Worm (Caenorhabditis elegans) whole organism, L4 larva: ENCODE results near the gene C49C8.3.

Source experiments
- ceh-82 ChIP-seq: sonication (generic microtip); optimal IDR thresholded peaks from 2 replicates; lab custom pipeline; 2017; ENCODE audit warnings: missing biosample characterization, missing genetic modification characterization
- ces-1 ChIP-seq: fragments of 150-350 bp; sonication (generic microtip); optimal IDR thresholded peaks from 4 replicates; lab custom pipeline; 2014; ENCODE audit warnings: missing biosample characterization, missing genetic modification reagents, missing genetic modification characterization
- daf-12 ChIP-seq: fragments of 150-350 bp; optimal IDR thresholded peaks from 2 replicates; lab custom pipeline; 2014; ENCODE audit warnings: missing biosample characterization, missing genetic modification reagents, missing genetic modification characterization
- dmd-9 ChIP-seq: fragments of 200-800 bp; sonication (Bioruptor generic); IDR thresholded peaks from 2 replicates; pipeline ENCODE4 v1.3.6; 2022; ENCODE audit warnings: missing genetic modification reagents, missing genetic modification characterization, missing compliant biosample characterization
- dpl-1 ChIP-seq: fragments of 150-350 bp; optimal IDR thresholded peaks from 2 replicates; lab custom pipeline; 2014; ENCODE audit warnings: missing biosample characterization, missing genetic modification reagents, missing genetic modification characterization
- egl-27 ChIP-seq: sonication (generic microtip); optimal IDR thresholded peaks from 3 replicates; lab custom pipeline; 2017; ENCODE audit warnings: missing biosample characterization, missing genetic modification reagents, missing genetic modification characterization
- fos-1 ChIP-seq: fragments of 150-350 bp; optimal IDR thresholded peaks from 2 replicates; lab custom pipeline; 2014; ENCODE audit warnings: missing biosample characterization, missing genetic modification characterization
- lin-39 ChIP-seq: fragments of 150-350 bp; optimal IDR thresholded peaks from 2 replicates; lab custom pipeline; 2014; ENCODE audit warnings: missing biosample characterization, missing genetic modification reagents, missing genetic modification characterization
- nhr-11 ChIP-seq: fragments of 150-350 bp; optimal IDR thresholded peaks from 2 replicates; lab custom pipeline; 2014; ENCODE audit warnings: missing biosample characterization, missing genetic modification characterization
- nhr-237 ChIP-seq: sonication (generic microtip); optimal IDR thresholded peaks from 2 replicates; lab custom pipeline; 2017; ENCODE audit warnings: missing biosample characterization, missing genetic modification characterization
- snpc-4 ChIP-seq: fragments of 150-350 bp; optimal IDR thresholded peaks from 2 replicates; lab custom pipeline; 2014; ENCODE audit warnings: missing biosample characterization, missing genetic modification characterization
- unc-39 ChIP-seq: sonication (generic microtip); optimal IDR thresholded peaks from 2 replicates; lab custom pipeline; 2017; ENCODE audit warnings: missing biosample characterization, missing genetic modification characterization
- zfp-3 ChIP-seq: fragments of 200-800 bp; sonication (Bioruptor generic); conservative IDR thresholded peaks from 2 replicates; pipeline ENCODE4 v1.3.6; 2022; ENCODE audit warnings: missing genetic modification reagents, missing genetic modification characterization, missing compliant biosample characterization
- ztf-11 ChIP-seq: fragments of 150-350 bp; optimal IDR thresholded peaks from 2 replicates; lab custom pipeline; 2014; ENCODE audit warnings: missing biosample characterization, missing genetic modification characterization

DNA sequence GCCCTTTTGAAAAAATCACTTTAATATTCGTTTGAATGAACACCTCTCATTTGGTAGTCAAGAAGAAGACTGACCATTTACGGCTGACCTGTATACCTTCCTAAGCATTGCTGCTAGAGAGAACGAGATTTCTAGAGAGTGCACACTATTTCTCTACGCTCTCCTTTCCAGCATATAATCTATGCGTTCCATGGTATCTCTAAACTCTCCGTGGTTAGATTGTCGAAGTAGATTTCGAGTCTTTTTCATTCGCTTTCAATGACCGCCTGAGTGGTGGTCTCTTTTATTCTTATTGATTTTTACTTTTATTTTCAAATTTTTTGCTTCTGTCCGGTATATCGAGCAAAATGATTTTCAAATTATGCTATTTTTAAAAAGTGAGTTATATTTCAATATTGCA, 47.0 kb upstream of the C49C8.3 start:
- no peak for TF ChIP-seq dmd-9
- TF ChIP-seq ces-1, result no peak
- no peak for TF ChIP-seq unc-39
- TF ChIP-seq lin-39 (tag; lab: Kevin White, UChicago), result no peak
- TF ChIP-seq daf-12 (tag; lab: Kevin White, UChicago), result no peak
- no peak for TF ChIP-seq fos-1 (tag; lab: Kevin White, UChicago)
- no peak for TF ChIP-seq snpc-4 (tag; lab: Kevin White, UChicago)
- no peak for TF ChIP-seq nhr-237
- TF ChIP-seq egl-27 (tag; lab: Kevin White, UChicago), result no peak
- no peak for TF ChIP-seq ztf-11 (tag; lab: Kevin White, UChicago)
- no peak for TF ChIP-seq dpl-1
- TF ChIP-seq zfp-3 (GFP tag; lab: Robert Waterston, UW), result no peak
- no peak for TF ChIP-seq nhr-11 (tag; lab: Kevin White, UChicago)
- no peak for TF ChIP-seq ceh-82
